Worm (Caenorhabditis elegans): Measurements from ENCODE around the gene cebp-1.
A peak's percentile ranks its signal among the peaks of the same experiment; 100 is the strongest.

- TF ChIP-seq nhr-102 (tag; optimal IDR thresholded peaks at IDR 0.05), result peak; percentile 89
- TF ChIP-seq aly-2 (tag; optimal IDR thresholded peaks at IDR 0.05), result no peak
- peak; percentile 52 for TF ChIP-seq nhr-77 (tag; optimal IDR thresholded peaks at IDR 0.05)
- TF ChIP-seq nhr-25 (tag; optimal IDR thresholded peaks at IDR 0.05; ENCODE audit: borderline replicate concordance, insufficient read depth), result no peak
- no peak for TF ChIP-seq fos-1 (tag; optimal IDR thresholded peaks at IDR 0.05)
- no peak for TF ChIP-seq snpc-4 (tag; optimal IDR thresholded peaks at IDR 0.05)
- no peak for TF ChIP-seq ctbp-1 (GFP tag; IDR thresholded peaks at IDR 0.05)
- no peak for TF ChIP-seq nhr-11 (tag; optimal IDR thresholded peaks at IDR 0.05)
- no peak for TF ChIP-seq nhr-237 (tag; optimal IDR thresholded peaks at IDR 0.05)
Measured at ce11 chrX:1477932-1478331, 24.3 kb upstream of the cebp-1 start.

All from whole organism, L4 larva.